Worm (Caenorhabditis elegans): ENCODE measurements around the gene ifa-4.

- TF ChIP-seq tbx-2 (tag; optimal IDR thresholded peaks at IDR 0.05) = no peak
- TF ChIP-seq fkh-6 (tag; optimal IDR thresholded peaks at IDR 0.05) = no peak
- TF ChIP-seq Y22D7AL.16 (tag; optimal IDR thresholded peaks at IDR 0.05) = no peak
- no peak for TF ChIP-seq lim-6 (tag; optimal IDR thresholded peaks at IDR 0.05)
- no peak for TF ChIP-seq ceh-2 (tag; optimal IDR thresholded peaks at IDR 0.05)
- TF ChIP-seq ama-1 (optimal IDR thresholded peaks at IDR 0.05) = no peak
- TF ChIP-seq F13H6.1 (tag; optimal IDR thresholded peaks at IDR 0.05) = no peak
- no peak for TF ChIP-seq unc-42 (tag; optimal IDR thresholded peaks at IDR 0.05)
- no peak for TF ChIP-seq hlh-30 (tag; optimal IDR thresholded peaks at IDR 0.05; ENCODE audit: insufficient read depth)
- no peak for TF ChIP-seq sdc-2 (tag; optimal IDR thresholded peaks at IDR 0.05)
Observed at ce11 chrX:4864214-4864613, 51.6 kb downstream of the ifa-4 start.
